Worm (Caenorhabditis elegans): ENCODE results near the gene srt-70.

The srt-70 gene

DNA sequence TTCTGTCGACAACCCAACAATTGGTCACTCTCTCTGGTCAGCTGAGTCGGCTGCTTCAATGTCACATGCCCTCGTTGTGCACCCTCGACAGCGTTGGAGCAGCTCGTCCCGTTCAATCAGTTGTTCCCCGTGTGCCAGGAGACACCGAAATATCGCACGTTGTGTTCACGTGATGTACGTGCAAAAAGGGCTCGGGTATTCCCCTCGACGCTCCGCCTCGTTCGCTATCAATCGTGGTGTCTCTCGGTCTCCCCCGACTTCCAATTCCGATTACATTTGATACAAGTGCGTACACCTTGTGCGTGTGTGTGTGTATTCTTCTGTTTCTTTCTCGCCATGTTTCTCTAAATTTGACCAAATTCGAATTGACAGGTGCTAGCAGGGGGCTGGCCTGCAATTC lies 12.1 kb upstream of the srt-70 start (continued):
- no peak for TF ChIP-seq mxl-1 (tag; optimal IDR thresholded peaks at IDR 0.05)
- peak; percentile 42 for TF ChIP-seq madf-10 (tag; optimal IDR thresholded peaks at IDR 0.05)
- TF ChIP-seq attf-6 (GFP tag; IDR thresholded peaks at IDR 0.05), result no peak
- TF ChIP-seq hmg-20 (GFP tag; IDR thresholded peaks at IDR 0.05), result no peak
- TF ChIP-seq lin-54 (GFP tag; optimal IDR thresholded peaks at IDR 0.05), result peak; percentile 41
- no peak for TF ChIP-seq madf-3 (GFP tag; IDR thresholded peaks at IDR 0.05)
- TF ChIP-seq madf-8 (GFP tag; conservative IDR thresholded peaks at IDR 0.05), result no peak
- TF ChIP-seq Y95B8A.8 (GFP tag; IDR thresholded peaks at IDR 0.05), result no peak
- TF ChIP-seq ztf-22 (GFP tag; optimal IDR thresholded peaks at IDR 0.05), result peak; percentile 91
- no peak for TF ChIP-seq tlf-1 (GFP tag; optimal IDR thresholded peaks at IDR 0.05)
- TF ChIP-seq nhr-27 (tag; optimal IDR thresholded peaks at IDR 0.05), result no peak
- TF ChIP-seq F39B2.1 (GFP tag; IDR thresholded peaks at IDR 0.05), result no peak
- no peak for TF ChIP-seq K12H6.12 (tag; optimal IDR thresholded peaks at IDR 0.05)
- TF ChIP-seq atf-7 (tag; optimal IDR thresholded peaks at IDR 0.05), result peak; percentile 82
- no peak for TF ChIP-seq unc-130 (GFP tag; optimal IDR thresholded peaks at IDR 0.05)
- no peak for TF ChIP-seq efl-1 (GFP tag; optimal IDR thresholded peaks at IDR 0.05)
- no peak for TF ChIP-seq aptf-2 (GFP tag; conservative IDR thresholded peaks at IDR 0.05)
- TF ChIP-seq dpff-1 (tag; optimal IDR thresholded peaks at IDR 0.05), result no peak
- TF ChIP-seq snpc-3.4 (tag; optimal IDR thresholded peaks at IDR 0.05), result no peak
- TF ChIP-seq C06A6.2 (GFP tag; conservative IDR thresholded peaks at IDR 0.05), result 0 out of 2 replicates have a peak, but pooled peaks have one; percentile 14
- no peak for TF ChIP-seq snpc-1.1 (tag; optimal IDR thresholded peaks at IDR 0.05; ENCODE audit: insufficient read depth)
- peak; percentile 50; the same call in 1 of the 2 replicates for TF ChIP-seq Y53G8AR.9 (GFP tag; conservative IDR thresholded peaks at IDR 0.05)
- peak; percentile 62 for TF ChIP-seq ets-4 (GFP tag; optimal IDR thresholded peaks at IDR 0.05)
- TF ChIP-seq mes-4 (tag; optimal IDR thresholded peaks at IDR 0.05), result no peak
- TF ChIP-seq ceh-100 (GFP tag; IDR thresholded peaks at IDR 0.05), result no peak
- no peak for TF ChIP-seq sptf-2 (GFP tag; optimal IDR thresholded peaks at IDR 0.05)
- no peak for TF ChIP-seq F49E8.2 (tag; optimal IDR thresholded peaks at IDR 0.05; ENCODE audit: insufficient read depth)
- no peak for TF ChIP-seq lsl-1 (GFP tag; optimal IDR thresholded peaks at IDR 0.05)
- no peak for TF ChIP-seq F57C9.4 (tag; optimal IDR thresholded peaks at IDR 0.05)
- no peak for TF ChIP-seq die-1 (tag; optimal IDR thresholded peaks at IDR 0.05)
- no peak for TF ChIP-seq lin-35 (GFP tag; optimal IDR thresholded peaks at IDR 0.05)
- TF ChIP-seq ceh-40 (GFP tag; IDR thresholded peaks at IDR 0.05), result no peak
- TF ChIP-seq B0261.1 (tag; optimal IDR thresholded peaks at IDR 0.05), result no peak
- TF ChIP-seq K11D2.4 (GFP tag; IDR thresholded peaks at IDR 0.05), result peak; percentile 78; the same call in 1 of the 2 replicates
- TF ChIP-seq ztf-26 (tag; optimal IDR thresholded peaks at IDR 0.05), result no peak
- TF ChIP-seq ceh-79 (tag; optimal IDR thresholded peaks at IDR 0.05), result no peak
- no peak for TF ChIP-seq F57A8.1 (GFP tag; optimal IDR thresholded peaks at IDR 0.05)
- no peak for TF ChIP-seq lin-40 (tag; optimal IDR thresholded peaks at IDR 0.05)
- TF ChIP-seq Y67H2A.10 (GFP tag; conservative IDR thresholded peaks at IDR 0.05), result no peak
- TF ChIP-seq lir-1 (GFP tag; conservative IDR thresholded peaks at IDR 0.05), result peak; percentile 36; the same call in 1 of the 2 replicates
- no peak for TF ChIP-seq ZK185.1 (tag; optimal IDR thresholded peaks at IDR 0.05; ENCODE audit: poor library complexity, severe bottlenecking)
- no peak for TF ChIP-seq fkh-3 (tag; optimal IDR thresholded peaks at IDR 0.05)
- TF ChIP-seq ztf-28 (GFP tag; IDR thresholded peaks at IDR 0.05), result no peak
- peak; percentile 4 for TF ChIP-seq unc-62 (GFP tag; optimal IDR thresholded peaks at IDR 0.05)
- TF ChIP-seq sea-2 (GFP tag; IDR thresholded peaks at IDR 0.05), result no peak
- peak; percentile 71 for TF ChIP-seq lin-26 (GFP tag; IDR thresholded peaks at IDR 0.05)
- TF ChIP-seq ceh-91 (GFP tag; IDR thresholded peaks at IDR 0.05), result no peak
- TF ChIP-seq hlh-26 (GFP tag; conservative IDR thresholded peaks at IDR 0.05), result no peak
- no peak for TF ChIP-seq F55B11.4 (tag; optimal IDR thresholded peaks at IDR 0.05; ENCODE audit: borderline replicate concordance, insufficient read depth)

Measured in whole organism, young adult.